Fruit fly (Drosophila melanogaster): ENCODE measurements around the gene CG5866.

dm6 chr3R:17418459-17418858 lies 2.9 kb downstream of the CG5866 start, which contains the start of gene CG42834:
- no peak for TF ChIP-seq ss (GFP tag; optimal IDR thresholded peaks at IDR 0.05)
- TF ChIP-seq CG8119 (GFP tag; IDR thresholded peaks at IDR 0.05) = no peak
- TF ChIP-seq Hr4 (GFP tag; optimal IDR thresholded peaks at IDR 0.05) = no peak
- no peak for TF ChIP-seq CG10631 (GFP tag; optimal IDR thresholded peaks at IDR 0.05)
- no peak for TF ChIP-seq Ets96B (tag; optimal IDR thresholded peaks at IDR 0.05)
- no peak for TF ChIP-seq dsx (GFP tag; optimal IDR thresholded peaks at IDR 0.05; ENCODE audit: poor library complexity, severe bottlenecking)
- TF ChIP-seq CG11294 (GFP tag; IDR thresholded peaks at IDR 0.05) = no peak
- TF ChIP-seq topi (GFP tag; optimal IDR thresholded peaks at IDR 0.05) = no peak
- no peak for TF ChIP-seq CG6163 (GFP tag; IDR thresholded peaks at IDR 0.05)
- TF ChIP-seq CG6854 (GFP tag; optimal IDR thresholded peaks at IDR 0.05) = no peak
- no peak for TF ChIP-seq Lpt (GFP tag; optimal IDR thresholded peaks at IDR 0.05)
- no peak for TF ChIP-seq Hr38 (GFP tag; optimal IDR thresholded peaks at IDR 0.05)
- no peak for TF ChIP-seq Ets21C (GFP tag; optimal IDR thresholded peaks at IDR 0.05)
- no peak for TF ChIP-seq achi (GFP tag; optimal IDR thresholded peaks at IDR 0.05)
